Worm (Caenorhabditis elegans) whole organism, midembryonic: ENCODE measurements around the gene T04F8.7.

Experiments used
- cog-1 ChIP-seq: sonication (generic microtip); optimal IDR thresholded peaks from 2 replicates; lab custom pipeline; 2016; ENCODE audit warnings: missing genetic modification characterization, missing compliant biosample characterization
- flt-1 ChIP-seq: fragments of 200-800 bp; sonication (Bioruptor generic); IDR thresholded peaks from 2 replicates; pipeline ENCODE4 v1.3.6; 2022; ENCODE audit warnings: missing genetic modification characterization, missing compliant biosample characterization
- klf-2 ChIP-seq: fragments of 200-800 bp; sonication (Bioruptor generic); conservative IDR thresholded peaks from 2 replicates; pipeline ENCODE4 v1.3.6; 2022; ENCODE audit warnings: missing genetic modification reagents, missing genetic modification characterization, missing compliant biosample characterization
- ref-1 ChIP-seq: fragments of 200-800 bp; sonication (Bioruptor generic); conservative IDR thresholded peaks from 2 replicates; pipeline ENCODE4 v1.3.6; 2022; ENCODE audit warnings: missing genetic modification reagents, missing genetic modification characterization, missing compliant biosample characterization
- tab-1 ChIP-seq: fragments of 200-800 bp; sonication (Bioruptor generic); IDR thresholded peaks from 2 replicates; pipeline ENCODE4 v1.3.6; 2022; ENCODE audit warnings: missing genetic modification characterization, missing compliant biosample characterization
- ztf-23 ChIP-seq: fragments of 200-800 bp; sonication (Bioruptor generic); IDR thresholded peaks from 2 replicates; pipeline ENCODE4 v1.3.6; 2022; ENCODE audit warnings: missing genetic modification reagents, missing genetic modification characterization, missing compliant biosample characterization
- ztf-29 ChIP-seq: fragments of 200-800 bp; sonication (Bioruptor generic); IDR thresholded peaks from 2 replicates; pipeline ENCODE4 v1.3.6; 2022; ENCODE audit warnings: missing genetic modification reagents, missing genetic modification characterization, missing compliant biosample characterization

- TF ChIP-seq flt-1 (GFP tag; lab: Robert Waterston, UW) (no peak), ref-1 (GFP tag; lab: Robert Waterston, UW) (no peak), ztf-23 (no peak), klf-2 (GFP tag; lab: Robert Waterston, UW) (no peak), tab-1 (GFP tag; lab: Robert Waterston, UW) (no peak), ztf-29 (GFP tag; lab: Robert Waterston, UW) (no peak), cog-1 (no peak)
Observed at ce11 chrX:11662069-11662468, 18.7 kb downstream of the T04F8.7 start.
